Fruit fly (Drosophila melanogaster): Measurements from ENCODE around the gene CG32856.

Gene CG32856

dm6 chr3R:16004691-16005474 lies 39.7 kb upstream of the CG32856 start (continued):
- peak; percentile 39; the same call in 1 of the 2 replicates for TF ChIP-seq Rfx (GFP tag; IDR thresholded peaks at IDR 0.05)
- TF ChIP-seq CG7987 (GFP tag; optimal IDR thresholded peaks at IDR 0.05) = peak; percentile 65
- peak; percentile 50 for TF ChIP-seq BtbVII (GFP tag; optimal IDR thresholded peaks at IDR 0.05)
- no peak for TF ChIP-seq ssp (GFP tag; IDR thresholded peaks at IDR 0.05)
- no peak for TF ChIP-seq Sox102F (GFP tag; optimal IDR thresholded peaks at IDR 0.05)
- peak; percentile 97 for TF ChIP-seq CG10543 (GFP tag; optimal IDR thresholded peaks at IDR 0.05)
- peak; percentile 48 for TF ChIP-seq Nf-YB (GFP tag; optimal IDR thresholded peaks at IDR 0.05)
- TF ChIP-seq jigr1 (GFP tag; IDR thresholded peaks at IDR 0.05) = no peak
- no peak for TF ChIP-seq CG30020 (tag; optimal IDR thresholded peaks at IDR 0.05)
- TF ChIP-seq CG10209 (GFP tag; optimal IDR thresholded peaks at IDR 0.05) = peak; percentile 34
- peak; percentile 60 for TF ChIP-seq cg (GFP tag; optimal IDR thresholded peaks at IDR 0.05)
- TF ChIP-seq MBD-R2 (GFP tag; IDR thresholded peaks at IDR 0.05) = peak; percentile 25; the same call in 1 of the 2 replicates
- TF ChIP-seq exex (tag; optimal IDR thresholded peaks at IDR 0.05) = peak; percentile 87
- no peak for TF ChIP-seq ERR (GFP tag; optimal IDR thresholded peaks at IDR 0.05)
- TF ChIP-seq ci (GFP tag; IDR thresholded peaks at IDR 0.05) = 0 out of 3 replicates have a peak, but pooled peaks have one; percentile 16
- peak; percentile 12 for TF ChIP-seq MTF-1 (GFP tag; optimal IDR thresholded peaks at IDR 0.05; ENCODE audit: borderline replicate concordance)
- TF ChIP-seq CG17385 (GFP tag; optimal IDR thresholded peaks at IDR 0.05) = peak; percentile 10
- TF ChIP-seq hbn (GFP tag; IDR thresholded peaks at IDR 0.05; ENCODE audit: partially characterized antibody) = no peak
- TF ChIP-seq wdn (GFP tag; IDR thresholded peaks at IDR 0.05) = peak; percentile 60; the same call in 1 of the 2 replicates
- TF ChIP-seq vfl (GFP tag; optimal IDR thresholded peaks at IDR 0.05) = no peak
- TF ChIP-seq kni (GFP tag; optimal IDR thresholded peaks at IDR 0.05) = peak; percentile 15
- TF ChIP-seq CG13296 (GFP tag; optimal IDR thresholded peaks at IDR 0.05) = peak; percentile 67
- TF ChIP-seq lola (GFP tag; optimal IDR thresholded peaks at IDR 0.05) = no peak
- no peak for TF ChIP-seq CG1233 (GFP tag; optimal IDR thresholded peaks at IDR 0.05)
- TF ChIP-seq btn (GFP tag; optimal IDR thresholded peaks at IDR 0.05) = no peak
- peak in 1 of 2 experiments; percentile 6 for TF ChIP-seq insv (GFP tag; optimal IDR thresholded peaks at IDR 0.05)
- TF ChIP-seq Dfd (GFP tag; optimal IDR thresholded peaks at IDR 0.05) = no peak
- TF ChIP-seq ATbp (GFP tag; optimal IDR thresholded peaks at IDR 0.05) = peak; percentile 1
- TF ChIP-seq otp (GFP tag; IDR thresholded peaks at IDR 0.05) = no peak
- peak; percentile 1 for TF ChIP-seq Fer3 (tag; optimal IDR thresholded peaks at IDR 0.05)
- peak; percentile 55 for TF ChIP-seq gro (GFP tag; optimal IDR thresholded peaks at IDR 0.05)
- TF ChIP-seq ranshi (GFP tag; IDR thresholded peaks at IDR 0.05) = 0 out of 2 replicates have a peak, but pooled peaks have one; percentile 18
- TF ChIP-seq CG8281 (tag; optimal IDR thresholded peaks at IDR 0.05) = peak; percentile 10
- peak; percentile 15 for TF ChIP-seq pros (GFP tag; optimal IDR thresholded peaks at IDR 0.05)
- TF ChIP-seq CG4360 (GFP tag; IDR thresholded peaks at IDR 0.05) = peak; percentile 51; the same call in 1 of the 2 replicates
- TF ChIP-seq fd64A (GFP tag; optimal IDR thresholded peaks at IDR 0.05) = peak; percentile 6
- TF ChIP-seq HmgD (GFP tag; optimal IDR thresholded peaks at IDR 0.05) = no peak
- TF ChIP-seq Bgb (GFP tag; IDR thresholded peaks at IDR 0.05; ENCODE audit: partially characterized antibody) = peak; percentile 32; the same call in 1 of the 2 replicates
- TF ChIP-seq CG6813 (GFP tag; optimal IDR thresholded peaks at IDR 0.05) = peak; percentile 65
- TF ChIP-seq D19B (GFP tag; optimal IDR thresholded peaks at IDR 0.05) = no peak
- TF ChIP-seq CG34376 (GFP tag; optimal IDR thresholded peaks at IDR 0.05) = peak; percentile 81
- peak; percentile 37 for TF ChIP-seq salm (tag; optimal IDR thresholded peaks at IDR 0.05)
- peak; percentile 39; the same call in 1 of the 2 replicates for TF ChIP-seq Atf6 (GFP tag; IDR thresholded peaks at IDR 0.05)
- no peak for TF ChIP-seq CG14441 (GFP tag; IDR thresholded peaks at IDR 0.05)
- TF ChIP-seq cwo (GFP tag; optimal IDR thresholded peaks at IDR 0.05) = peak; percentile 99
- peak; percentile 51; the same call in 1 of the 2 replicates for TF ChIP-seq ham (GFP tag; IDR thresholded peaks at IDR 0.05)
- no peak for TF ChIP-seq lov (optimal IDR thresholded peaks at IDR 0.05)
- no peak for TF ChIP-seq lov (GFP tag; IDR thresholded peaks at IDR 0.05)

Data from whole organism, embryonic.